Worm (Caenorhabditis elegans): ENCODE measurements around the gene gcl-1.

The gcl-1 gene

ce11 chrIV:13395255-13395654, 17.4 kb downstream of the gcl-1 start:
- peak; percentile 75 for TF ChIP-seq lin-13 (GFP tag; optimal IDR thresholded peaks at IDR 0.05)
- TF ChIP-seq php-3 (GFP tag; IDR thresholded peaks at IDR 0.05) = peak; percentile 68
- peak; percentile 74 for TF ChIP-seq nhr-25 (tag; optimal IDR thresholded peaks at IDR 0.05; ENCODE audit: borderline replicate concordance, insufficient read depth)
- TF ChIP-seq Y75B8A.6 (GFP tag; IDR thresholded peaks at IDR 0.05) = no peak
- peak; percentile 92 for TF ChIP-seq mxl-3 (GFP tag; optimal IDR thresholded peaks at IDR 0.05)
- TF ChIP-seq hmg-1.1 (GFP tag; IDR thresholded peaks at IDR 0.05) = peak; percentile 90
- TF ChIP-seq mdt-29 (GFP tag; IDR thresholded peaks at IDR 0.05) = 0 out of 2 replicates have a peak, but pooled peaks have one; percentile 35
- TF ChIP-seq ZK546.5 (tag; optimal IDR thresholded peaks at IDR 0.05) = no peak
- peak; percentile 72 for TF ChIP-seq egl-43 (GFP tag; IDR thresholded peaks at IDR 0.05)
- TF ChIP-seq tra-1 (GFP tag; IDR thresholded peaks at IDR 0.05) = peak; percentile 96
- peak; percentile 85 for TF ChIP-seq mep-1 (tag; optimal IDR thresholded peaks at IDR 0.05)
- 0 out of 2 replicates have a peak, but pooled peaks have one; percentile 50 for TF ChIP-seq dmd-8 (GFP tag; IDR thresholded peaks at IDR 0.05)
- TF ChIP-seq mdl-1 (tag; optimal IDR thresholded peaks at IDR 0.05) = peak; percentile 84 to 92
- no peak for TF ChIP-seq Y5F2A.4 (GFP tag; optimal IDR thresholded peaks at IDR 0.05)
- no peak for TF ChIP-seq ama-1 (optimal IDR thresholded peaks at IDR 0.05)
- TF ChIP-seq zip-2 (tag; optimal IDR thresholded peaks at IDR 0.05) = no peak
- TF ChIP-seq aly-2 (tag; optimal IDR thresholded peaks at IDR 0.05) = no peak
- peak; percentile 81 for TF ChIP-seq rbr-2 (tag; optimal IDR thresholded peaks at IDR 0.05)
- no peak for TF ChIP-seq daf-16 (GFP tag; optimal IDR thresholded peaks at IDR 0.05)
- TF ChIP-seq daf-16 (tag; optimal IDR thresholded peaks at IDR 0.05) = peak; percentile 73
- TF ChIP-seq nhr-77 (tag; optimal IDR thresholded peaks at IDR 0.05) = peak; percentile 70
- TF ChIP-seq lir-3 (tag; optimal IDR thresholded peaks at IDR 0.05) = no peak
- no peak for TF ChIP-seq attf-4 (tag; optimal IDR thresholded peaks at IDR 0.05)
- TF ChIP-seq mes-2 (tag; optimal IDR thresholded peaks at IDR 0.05; ENCODE audit: poor library complexity, severe bottlenecking) = peak; percentile 66
- no peak for TF ChIP-seq skn-1 (tag; optimal IDR thresholded peaks at IDR 0.05)
- no peak for TF ChIP-seq snpc-1.2 (GFP tag; IDR thresholded peaks at IDR 0.05)
- peak; percentile 100 for TF ChIP-seq mxl-2 (GFP tag; conservative IDR thresholded peaks at IDR 0.05)
- no peak for TF ChIP-seq ceh-44 (GFP tag; IDR thresholded peaks at IDR 0.05)
- peak; percentile 65 for TF ChIP-seq nhr-102 (tag; optimal IDR thresholded peaks at IDR 0.05)
- no peak for TF ChIP-seq ceh-28 (tag; optimal IDR thresholded peaks at IDR 0.05)
- no peak for TF ChIP-seq Y48G9A.11 (GFP tag; IDR thresholded peaks at IDR 0.05)
- TF ChIP-seq unc-62 (GFP tag; optimal IDR thresholded peaks at IDR 0.05 in 1 of 2) = peak in 1 of 2 experiments; percentile 50
- TF ChIP-seq unc-62 (tag; optimal IDR thresholded peaks at IDR 0.05) = no peak
- 0 out of 2 replicates have a peak, but pooled peaks have one; percentile 36 for TF ChIP-seq vab-7 (GFP tag; IDR thresholded peaks at IDR 0.05)
- peak; percentile 98 for TF ChIP-seq dmd-6 (GFP tag; IDR thresholded peaks at IDR 0.05)
- TF ChIP-seq ZK337.2 (GFP tag; IDR thresholded peaks at IDR 0.05) = no peak
- no peak for TF ChIP-seq duxl-1 (tag; optimal IDR thresholded peaks at IDR 0.05; ENCODE audit: poor library complexity)
- TF ChIP-seq daf-19 (GFP tag; conservative IDR thresholded peaks at IDR 0.05) = no peak
- no peak for TF ChIP-seq nhr-111 (GFP tag; optimal IDR thresholded peaks at IDR 0.05)
- no peak for TF ChIP-seq F49E8.2 (tag; optimal IDR thresholded peaks at IDR 0.05; ENCODE audit: borderline replicate concordance)
- no peak for TF ChIP-seq F10B5.3 (tag; optimal IDR thresholded peaks at IDR 0.05)
- no peak for TF ChIP-seq daf-12 (tag; optimal IDR thresholded peaks at IDR 0.05)
- TF ChIP-seq lin-38 (GFP tag; IDR thresholded peaks at IDR 0.05) = peak; percentile 75
- no peak for TF ChIP-seq lin-39 (tag; optimal IDR thresholded peaks at IDR 0.05)
- TF ChIP-seq ctbp-1 (GFP tag; IDR thresholded peaks at IDR 0.05) = peak; percentile 90
- TF ChIP-seq fos-1 (tag; optimal IDR thresholded peaks at IDR 0.05) = no peak
- TF ChIP-seq ceh-82 (tag; optimal IDR thresholded peaks at IDR 0.05) = no peak
- peak; percentile 56; the same call in 1 of the 2 replicates for TF ChIP-seq nhr-42 (GFP tag; IDR thresholded peaks at IDR 0.05)
- no peak for TF ChIP-seq daf-8 (GFP tag; IDR thresholded peaks at IDR 0.05)
- peak; percentile 6 for TF ChIP-seq spr-3 (GFP tag; optimal IDR thresholded peaks at IDR 0.05)
- TF ChIP-seq F26F4.8 (GFP tag; conservative IDR thresholded peaks at IDR 0.05) = no peak
- no peak for TF ChIP-seq T20F7.1 (GFP tag; optimal IDR thresholded peaks at IDR 0.05)

Data from whole organism, L4 larva.